Worm (Caenorhabditis elegans) whole organism, L1 larva: Measurements from ENCODE around the gene Y41D4B.4.

Experiments
- C04F5.9 ChIP-seq: sonication (generic microtip); optimal IDR thresholded peaks from 2 replicates; lab custom pipeline; 2016; ENCODE audit warnings: missing genetic modification characterization, missing compliant biosample characterization
- C16A3.4 ChIP-seq: fragments of 150-350 bp; optimal IDR thresholded peaks from 2 replicates; lab custom pipeline; 2014; ENCODE audit warnings: missing biosample characterization, missing genetic modification characterization
- C34B4.2 ChIP-seq: sonication (generic microtip); optimal IDR thresholded peaks from 2 replicates; lab custom pipeline; 2017; ENCODE audit warnings: mild to moderate bottlenecking, missing genetic modification characterization, missing compliant biosample characterization
- Y116A8C.19 ChIP-seq: sonication (generic microtip); optimal IDR thresholded peaks from 2 replicates; lab custom pipeline; 2016; ENCODE audit warnings: missing compliant biosample characterization, missing genetic modification characterization, borderline replicate concordance
- aha-1 ChIP-seq: fragments of 150-350 bp; optimal IDR thresholded peaks from 2 replicates; lab custom pipeline; 2014; ENCODE audit warnings: missing biosample characterization, missing genetic modification characterization
- alr-1 ChIP-seq: fragments of 200-800 bp; sonication (Bioruptor generic); optimal IDR thresholded peaks from 2 replicates; lab custom pipeline; 2018; ENCODE audit warnings: borderline replicate concordance, mild to moderate bottlenecking, missing genetic modification characterization, missing compliant biosample characterization
- blmp-1 ChIP-seq: fragments of 150-350 bp; optimal IDR thresholded peaks from 2 replicates; lab custom pipeline; 2014; ENCODE audit warnings: missing biosample characterization, missing genetic modification characterization
- ceh-8 ChIP-seq: fragments of 200-800 bp; sonication (Bioruptor generic); optimal IDR thresholded peaks from 2 replicates; lab custom pipeline; 2018; ENCODE audit warnings: mild to moderate bottlenecking, missing genetic modification characterization, moderate library complexity, missing compliant biosample characterization
- ceh-82 ChIP-seq, 3 experiments: fragments of 150-350 bp in 1 of 3; sonication (generic microtip) in 2 of 3; optimal IDR thresholded peaks; 2 replicates each; lab custom pipeline; 2014 to 2017; ENCODE audit warnings: missing biosample characterization in 3 of 3, missing genetic modification characterization in 3 of 3
- ceh-88 ChIP-seq: fragments of 200-800 bp; sonication (Bioruptor generic); IDR thresholded peaks from 2 replicates; pipeline ENCODE4 v1.3.6; 2022; ENCODE audit warnings: missing genetic modification characterization, missing compliant biosample characterization
- ceh-90 ChIP-seq: sonication (generic microtip); optimal IDR thresholded peaks from 2 replicates; lab custom pipeline; 2016; ENCODE audit warnings: missing genetic modification characterization, missing compliant biosample characterization
- dpl-1 ChIP-seq, 3 experiments: fragments of 150-350 bp in 2 of 3; sonication (generic microtip) in 1 of 3; optimal IDR thresholded peaks; 2 replicates each; lab custom pipeline; 2014 to 2017; ENCODE audit warnings: missing biosample characterization in 3 of 3, missing genetic modification characterization in 3 of 3, missing genetic modification reagents in 3 of 3
- efl-1 ChIP-seq, 4 experiments: fragments of 150-350 bp; optimal IDR thresholded peaks in 3 of 4; peaks in 1 of 4; 1 replicate in 1 of 4; 2 replicates in 3 of 4; lab custom pipeline; 2014; ENCODE audit warnings: missing biosample characterization in 2 of 4, missing genetic modification characterization in 2 of 4, missing genetic modification reagents in 2 of 4
- egl-13 ChIP-seq: sonication (generic microtip); optimal IDR thresholded peaks from 2 replicates; lab custom pipeline; 2016; ENCODE audit warnings: missing genotype, missing genetic modification reagents, missing genetic modification characterization, missing compliant biosample characterization
- egl-27 ChIP-seq, 2 experiments: fragments of 150-350 bp in 1 of 2; sonication (generic microtip); optimal IDR thresholded peaks; 3 replicates each; lab custom pipeline; 2017 to 2018; ENCODE audit warnings: missing biosample characterization in 2 of 2, missing genetic modification characterization in 2 of 2, missing genetic modification reagents in 2 of 2
- elt-2 ChIP-seq: sonication (generic microtip); optimal IDR thresholded peaks from 2 replicates; lab custom pipeline; 2016; ENCODE audit warnings: missing genetic modification characterization, mild to moderate bottlenecking, inconsistent platforms, missing compliant biosample characterization, missing genetic modification reagents
- fkh-10 ChIP-seq: sonication (generic microtip); optimal IDR thresholded peaks from 2 replicates; lab custom pipeline; 2017; ENCODE audit warnings: missing biosample characterization, missing genetic modification reagents, missing genetic modification characterization
- fkh-4 ChIP-seq: sonication (generic microtip); optimal IDR thresholded peaks from 2 replicates; lab custom pipeline; 2016; ENCODE audit warnings: missing compliant biosample characterization, missing genetic modification characterization, borderline replicate concordance
- fkh-8 ChIP-seq: sonication (generic microtip); optimal IDR thresholded peaks from 2 replicates; lab custom pipeline; 2016; ENCODE audit warnings: mild to moderate bottlenecking, missing genetic modification characterization, missing compliant biosample characterization
- fos-1 ChIP-seq: fragments of 150-350 bp; optimal IDR thresholded peaks from 2 replicates; lab custom pipeline; 2014; ENCODE audit warnings: missing biosample characterization, missing genetic modification characterization
- grh-1 ChIP-seq: fragments of 200-800 bp; sonication (Bioruptor generic); IDR thresholded peaks from 2 replicates; pipeline ENCODE4 v1.3.6; 2022; ENCODE audit warnings: missing genetic modification reagents, missing genetic modification characterization, missing compliant biosample characterization
- jun-1 ChIP-seq: fragments of 150-350 bp; optimal IDR thresholded peaks from 2 replicates; lab custom pipeline; 2014; ENCODE audit warnings: missing biosample characterization, missing genetic modification reagents, missing genetic modification characterization
- lin-14 ChIP-seq: fragments of 200-800 bp; sonication (Bioruptor generic); optimal IDR thresholded peaks from 2 replicates; lab custom pipeline; 2018; ENCODE audit warnings: mild to moderate bottlenecking, missing genetic modification characterization, moderate library complexity, missing compliant biosample characterization
- lin-15B ChIP-seq: fragments of 150-350 bp; sonication (generic microtip); optimal IDR thresholded peaks from 3 replicates; lab custom pipeline; 2014; ENCODE audit warnings: missing biosample characterization, missing genetic modification characterization
- lsy-2 ChIP-seq, 2 experiments: fragments of 150-350 bp; optimal IDR thresholded peaks; 2 replicates each; lab custom pipeline; 2014; ENCODE audit warnings: missing biosample characterization in 2 of 2, missing genetic modification characterization in 2 of 2
- mab-9 ChIP-seq: fragments of 200-800 bp; sonication (Bioruptor generic); IDR thresholded peaks from 2 replicates; pipeline ENCODE4 v1.3.6; 2022; ENCODE audit warnings: missing genetic modification reagents, missing genetic modification characterization, missing compliant biosample characterization
- mdl-1 ChIP-seq, 2 experiments: fragments of 150-350 bp; optimal IDR thresholded peaks; 2 replicates each; lab custom pipeline; 2014 to 2017; ENCODE audit warnings: missing biosample characterization in 2 of 2, missing genetic modification characterization in 2 of 2, inconsistent platforms in 1 of 2
- mef-2 ChIP-seq: fragments of 150-350 bp; optimal IDR thresholded peaks from 2 replicates; lab custom pipeline; 2014; ENCODE audit warnings: missing biosample characterization, missing genetic modification characterization
- mep-1 ChIP-seq: fragments of 150-350 bp; optimal IDR thresholded peaks from 2 replicates; lab custom pipeline; 2014; ENCODE audit warnings: missing biosample characterization, missing genetic modification characterization
- nhr-11 ChIP-seq: fragments of 150-350 bp; optimal IDR thresholded peaks from 2 replicates; lab custom pipeline; 2014; ENCODE audit warnings: missing biosample characterization, missing genetic modification characterization
- nhr-12 ChIP-seq: sonication (generic microtip); optimal IDR thresholded peaks from 2 replicates; lab custom pipeline; 2017; ENCODE audit warnings: missing biosample characterization, missing genetic modification characterization
- nhr-19 ChIP-seq: fragments of 200-800 bp; sonication (Bioruptor generic); conservative IDR thresholded peaks from 2 replicates; pipeline ENCODE4 v1.3.6; 2022; ENCODE audit warnings: missing genetic modification characterization, missing compliant biosample characterization
- nhr-20 ChIP-seq: sonication (generic microtip); optimal IDR thresholded peaks from 2 replicates; lab custom pipeline; 2016; ENCODE audit warnings: mild to moderate bottlenecking, missing genetic modification characterization, missing compliant biosample characterization
- nhr-47 ChIP-seq: sonication (generic microtip); optimal IDR thresholded peaks from 2 replicates; lab custom pipeline; 2016; ENCODE audit warnings: mild to moderate bottlenecking, missing genetic modification characterization, moderate library complexity, missing compliant biosample characterization
- nhr-71 ChIP-seq: sonication (generic microtip); optimal IDR thresholded peaks from 2 replicates; lab custom pipeline; 2016; ENCODE audit warnings: mild to moderate bottlenecking, missing genetic modification characterization, moderate library complexity, missing compliant biosample characterization
- nhr-76 ChIP-seq: sonication (generic microtip); optimal IDR thresholded peaks from 2 replicates; lab custom pipeline; 2017; ENCODE audit warnings: missing biosample characterization, missing genetic modification characterization
- nhr-85 ChIP-seq: sonication (generic microtip); peaks from one replicate; lab custom pipeline; 2016; ENCODE audit warnings: missing genetic modification characterization, inconsistent platforms, missing compliant biosample characterization
- nhr-90 ChIP-seq: sonication (generic microtip); optimal IDR thresholded peaks from 2 replicates; lab custom pipeline; 2016; ENCODE audit warnings: mild to moderate bottlenecking, missing genetic modification characterization, missing compliant biosample characterization; ENCODE audit not compliant: poor library complexity
- rnt-1 ChIP-seq: sonication (generic microtip); optimal IDR thresholded peaks from 2 replicates; lab custom pipeline; 2016; ENCODE audit warnings: mild to moderate bottlenecking, missing genetic modification characterization, moderate library complexity, missing compliant biosample characterization
- skn-1 ChIP-seq: fragments of 150-350 bp; optimal IDR thresholded peaks from 2 replicates; lab custom pipeline; 2014; ENCODE audit warnings: missing biosample characterization, missing genetic modification characterization
- snu-23 ChIP-seq: sonication (generic microtip); optimal IDR thresholded peaks from 2 replicates; lab custom pipeline; 2016; ENCODE audit warnings: missing genetic modification characterization, missing compliant biosample characterization
- sup-37 ChIP-seq: fragments of 200-800 bp; sonication (Bioruptor generic); optimal IDR thresholded peaks from 2 replicates; lab custom pipeline; 2018; ENCODE audit warnings: mild to moderate bottlenecking, missing genetic modification characterization, missing compliant biosample characterization
- swsn-7 ChIP-seq: sonication (generic microtip); optimal IDR thresholded peaks from 2 replicates; lab custom pipeline; 2016; ENCODE audit warnings: missing genetic modification characterization, missing compliant biosample characterization
- tlp-1 ChIP-seq: fragments of 150-350 bp; optimal IDR thresholded peaks from 2 replicates; lab custom pipeline; 2014; ENCODE audit warnings: missing biosample characterization, missing genetic modification characterization
- unc-130 ChIP-seq: fragments of 150-350 bp; optimal IDR thresholded peaks from 2 replicates; lab custom pipeline; 2017; ENCODE audit warnings: missing biosample characterization, missing genetic modification characterization, inconsistent platforms
- unc-86 ChIP-seq: sonication (generic microtip); optimal IDR thresholded peaks from 2 replicates; lab custom pipeline; 2016; ENCODE audit warnings: missing genetic modification characterization, missing compliant biosample characterization
- unc-98 ChIP-seq: fragments of 200-800 bp; sonication (Bioruptor generic); IDR thresholded peaks from 2 replicates; pipeline ENCODE4 v1.3.6; 2022; ENCODE audit warnings: missing genetic modification characterization, missing compliant biosample characterization
- xbp-1 ChIP-seq: sonication (generic microtip); optimal IDR thresholded peaks from 2 replicates; lab custom pipeline; 2016; ENCODE audit warnings: missing genetic modification characterization, missing compliant biosample characterization
- zag-1 ChIP-seq: fragments of 150-350 bp; optimal IDR thresholded peaks from 2 replicates; lab custom pipeline; 2014; ENCODE audit warnings: missing biosample characterization, missing genetic modification characterization
- ztf-4 ChIP-seq: fragments of 150-350 bp; optimal IDR thresholded peaks from 2 replicates; lab custom pipeline; 2014; ENCODE audit warnings: missing biosample characterization, missing genetic modification characterization

The Y41D4B.4 gene

ce11 chrIV:1649349-1649748 lies 10.6 kb upstream of the Y41D4B.4 start:
- TF ChIP-seq C04F5.9 (tag; lab: Kevin White, UChicago) (no peak), fkh-4 (tag; lab: Kevin White, UChicago) (no peak), sup-37 (GFP tag; lab: Kevin White, UChicago) (no peak), ceh-88 (no peak), ceh-8 (GFP tag; lab: Kevin White, UChicago) (no peak), fkh-10 (GFP tag; lab: Kevin White, UChicago) (no peak), nhr-12 (no peak), ztf-4 (tag; lab: Kevin White, UChicago) (no peak), rnt-1 (tag; lab: Kevin White, UChicago) (no peak), lin-14 (GFP tag; lab: Kevin White, UChicago) (no peak), skn-1 (tag; lab: Kevin White, UChicago) (no peak), alr-1 (tag; lab: Kevin White, UChicago) (no peak), ceh-82 (tag; optimal IDR thresholded peaks at IDR 0.05; lab: Kevin White, UChicago) (no peak), unc-98 (GFP tag; lab: Robert Waterston, UW) (no peak), nhr-90 (tag; lab: Kevin White, UChicago) (no peak), egl-27 (tag; optimal IDR thresholded peaks at IDR 0.05; lab: Kevin White, UChicago) (no peak)

DNA sequence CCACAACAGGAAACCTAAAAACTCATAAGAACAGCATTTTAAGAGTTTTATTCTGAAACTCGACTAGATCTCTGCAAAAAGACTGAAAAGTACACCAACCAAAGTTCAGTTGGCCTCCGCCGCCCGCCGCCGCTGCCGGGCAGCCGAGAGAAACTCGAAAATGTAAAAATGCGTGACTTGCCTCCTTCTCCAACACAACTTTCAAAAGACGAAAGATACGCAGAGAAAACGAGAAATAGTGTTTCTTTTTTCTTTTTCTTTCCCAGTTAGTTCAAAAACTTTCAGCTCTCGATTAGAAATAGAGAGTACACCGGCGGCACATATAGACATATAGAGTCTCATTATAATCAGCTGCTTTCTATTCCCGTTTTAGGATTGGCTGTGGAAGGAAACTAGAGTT lies 10.1 kb upstream of the Y41D4B.4 start:
- no peak for TF ChIP-seq egl-13 (tag; lab: Kevin White, UChicago)
- TF ChIP-seq nhr-47 (tag; lab: Kevin White, UChicago): peak; percentile 47
- peak; percentile 54 for TF ChIP-seq nhr-20 (tag; lab: Kevin White, UChicago)
- TF ChIP-seq tlp-1: no peak
- TF ChIP-seq elt-2 (tag; lab: Kevin White, UChicago): peak; percentile 24
- peak in 1 of 3 experiments; percentile 65 for TF ChIP-seq ceh-82 (tag; optimal IDR thresholded peaks at IDR 0.05; lab: Kevin White, UChicago)
- TF ChIP-seq aha-1 (tag; lab: Kevin White, UChicago): no peak
- TF ChIP-seq C34B4.2: no peak
- TF ChIP-seq xbp-1 (tag; lab: Kevin White, UChicago): no peak
- TF ChIP-seq Y116A8C.19 (tag; lab: Kevin White, UChicago): no peak
- no peak for TF ChIP-seq ceh-90 (tag; lab: Kevin White, UChicago)
- TF ChIP-seq nhr-11 (tag; lab: Kevin White, UChicago): no peak
- peak; percentile 68 for TF ChIP-seq lin-14 (GFP tag; lab: Kevin White, UChicago)
- no peak for TF ChIP-seq C04F5.9 (tag; lab: Kevin White, UChicago)
- TF ChIP-seq snu-23: peak; percentile 50
- no peak for TF ChIP-seq fos-1 (tag; lab: Kevin White, UChicago)
- TF ChIP-seq skn-1 (tag; lab: Kevin White, UChicago): peak; percentile 49
- TF ChIP-seq C16A3.4: peak; percentile 19
- TF ChIP-seq lin-15B (tag; lab: Kevin White, UChicago): no peak
- peak; percentile 56 for TF ChIP-seq blmp-1 (tag; lab: Kevin White, UChicago)
- TF ChIP-seq nhr-19: 0 out of 2 replicates have a peak, but pooled peaks have one; percentile 9
- TF ChIP-seq swsn-7 (tag; lab: Kevin White, UChicago): no peak
- TF ChIP-seq nhr-76: no peak
- TF ChIP-seq zag-1 (tag; lab: Kevin White, UChicago): no peak
- TF ChIP-seq unc-86 (tag; lab: Kevin White, UChicago): peak; percentile 11
- TF ChIP-seq mep-1 (tag; lab: Kevin White, UChicago): peak; percentile 16
- no peak for TF ChIP-seq mef-2
- no peak for TF ChIP-seq rnt-1 (tag; lab: Kevin White, UChicago)
- TF ChIP-seq efl-1 (optimal IDR thresholded peaks at IDR 0.05; lab: Kevin White, UChicago): peak; percentile 16
- TF ChIP-seq efl-1 (GFP tag; optimal IDR thresholded peaks at IDR 0.05 in 1 of 2; lab: Kevin White, UChicago): peak in 1 of 2 experiments; percentile 12
- TF ChIP-seq dpl-1 (GFP tag; optimal IDR thresholded peaks at IDR 0.05; lab: Kevin White, UChicago): peak in 1 of 3 experiments; percentile 25
- peak; percentile 54 for TF ChIP-seq nhr-71
- no peak for TF ChIP-seq unc-130 (tag; lab: Kevin White, UChicago)
- peak; percentile 4 for TF ChIP-seq jun-1 (tag; lab: Kevin White, UChicago)
- peak; percentile 82 for TF ChIP-seq fkh-8 (tag; lab: Kevin White, UChicago)
- no peak for TF ChIP-seq mab-9 (GFP tag; lab: Robert Waterston, UW)
- TF ChIP-seq grh-1: no peak
- TF ChIP-seq lsy-2 (tag; optimal IDR thresholded peaks at IDR 0.05; lab: Kevin White, UChicago): peak in 1 of 2 experiments; percentile 60
- peak in 1 of 2 experiments; percentile 41 for TF ChIP-seq mdl-1 (tag; optimal IDR thresholded peaks at IDR 0.05; lab: Kevin White, UChicago)
- TF ChIP-seq nhr-85: no peak
- TF ChIP-seq fkh-4 (tag; lab: Kevin White, UChicago): no peak
- TF ChIP-seq sup-37 (GFP tag; lab: Kevin White, UChicago): no peak
